Fruit fly (Drosophila melanogaster): Measurements from ENCODE around the gene YL-1.

The YL-1 gene

dm6 chr2L:10989162-10989561 is 18.9 kb downstream of the YL-1 start, which contains the start of gene TTLL4A (continued):
- TF ChIP-seq B-H1 (GFP tag; IDR thresholded peaks at IDR 0.05) (no peak), CG1529 (GFP tag; optimal IDR thresholded peaks at IDR 0.05) (no peak), Oli (tag; optimal IDR thresholded peaks at IDR 0.05) (no peak), ems (GFP tag; optimal IDR thresholded peaks at IDR 0.05) (no peak), HLH4C (GFP tag; IDR thresholded peaks at IDR 0.05; ENCODE audit: partially characterized antibody) (peak; percentile 95), CG7987 (GFP tag; optimal IDR thresholded peaks at IDR 0.05) (no peak), tap (tag; optimal IDR thresholded peaks at IDR 0.05) (no peak), rib (GFP tag; IDR thresholded peaks at IDR 0.05) (no peak), CG32772 (GFP tag; IDR thresholded peaks at IDR 0.05) (no peak), ind (GFP tag; optimal IDR thresholded peaks at IDR 0.05) (no peak), cato (GFP tag; optimal IDR thresholded peaks at IDR 0.05; ENCODE audit: borderline replicate concordance) (no peak), Eip74EF (GFP tag; optimal IDR thresholded peaks at IDR 0.05) (no peak), jigr1 (GFP tag; IDR thresholded peaks at IDR 0.05) (no peak), chn (GFP tag; optimal IDR thresholded peaks at IDR 0.05) (peak; percentile 5), CG2129 (GFP tag; IDR thresholded peaks at IDR 0.05; ENCODE audit: partially characterized antibody) (peak; percentile 94), Dbx (GFP tag; IDR thresholded peaks at IDR 0.05) (0 out of 3 replicates have a peak, but pooled peaks have one; percentile 44), emc (GFP tag; optimal IDR thresholded peaks at IDR 0.05) (no peak), usp (GFP tag; optimal IDR thresholded peaks at IDR 0.05) (no peak), CG1647 (GFP tag; optimal IDR thresholded peaks at IDR 0.05) (no peak), Sox100B (GFP tag; optimal IDR thresholded peaks at IDR 0.05) (no peak), CG9876 (GFP tag; optimal IDR thresholded peaks at IDR 0.05) (no peak), HmgD (GFP tag; optimal IDR thresholded peaks at IDR 0.05) (no peak), Poxn (GFP tag; IDR thresholded peaks at IDR 0.05) (no peak), dpn (GFP tag; optimal IDR thresholded peaks at IDR 0.05) (peak in 1 of 2 experiments; percentile 36), pnt (GFP tag; optimal IDR thresholded peaks at IDR 0.05) (no peak), PHDP (tag; optimal IDR thresholded peaks at IDR 0.05) (no peak), Dad (GFP tag; optimal IDR thresholded peaks at IDR 0.05) (no peak), Blimp-1 (GFP tag; optimal IDR thresholded peaks at IDR 0.05) (no peak), CG6175 (GFP tag; IDR thresholded peaks at IDR 0.05) (no peak), CG10366 (GFP tag; IDR thresholded peaks at IDR 0.05) (no peak), CG14050 (GFP tag; IDR thresholded peaks at IDR 0.05) (no peak), sd (tag; optimal IDR thresholded peaks at IDR 0.05) (no peak), NfI (GFP tag; optimal IDR thresholded peaks at IDR 0.05) (no peak), ab (GFP tag; optimal IDR thresholded peaks at IDR 0.05) (no peak), Neu2 (GFP tag; optimal IDR thresholded peaks at IDR 0.05; ENCODE audit: borderline replicate concordance) (no peak), B-H2 (GFP tag; optimal IDR thresholded peaks at IDR 0.05) (peak; percentile 14), crc (GFP tag; optimal IDR thresholded peaks at IDR 0.05) (no peak), chif (GFP tag; optimal IDR thresholded peaks at IDR 0.05) (no peak), fd102C (GFP tag; optimal IDR thresholded peaks at IDR 0.05) (no peak), crp (GFP tag; optimal IDR thresholded peaks at IDR 0.05) (peak; percentile 64 to 94), danr (GFP tag; IDR thresholded peaks at IDR 0.05) (no peak), Awh (GFP tag; IDR thresholded peaks at IDR 0.05) (no peak), CG9727 (GFP tag; optimal IDR thresholded peaks at IDR 0.05) (no peak), sima (GFP tag; optimal IDR thresholded peaks at IDR 0.05) (no peak), zfh1 (GFP tag; IDR thresholded peaks at IDR 0.05) (no peak), Spps (tag; optimal IDR thresholded peaks at IDR 0.05) (no peak), CG17568 (GFP tag; optimal IDR thresholded peaks at IDR 0.05) (no peak), C15 (GFP tag; IDR thresholded peaks at IDR 0.05) (no peak), zen (tag; optimal IDR thresholded peaks at IDR 0.05) (no peak), luna (GFP tag; optimal IDR thresholded peaks at IDR 0.05) (no peak), CG15696 (tag; optimal IDR thresholded peaks at IDR 0.05) (no peak), CG6765 (GFP tag; optimal IDR thresholded peaks at IDR 0.05) (no peak)
